Fruit fly (Drosophila melanogaster): ENCODE data around the gene EMC10.

dm6 chr3L:21533270-21533948 lies 40.5 kb upstream of the EMC10 start, which contains the start of gene Mkrn1:
- no peak for TF ChIP-seq Mnt (GFP tag; optimal IDR thresholded peaks at IDR 0.05)
- no peak for TF ChIP-seq Hr96 (GFP tag; optimal IDR thresholded peaks at IDR 0.05)
- TF ChIP-seq CG33017 (tag; optimal IDR thresholded peaks at IDR 0.05) = no peak
- TF ChIP-seq CG5204 (GFP tag; optimal IDR thresholded peaks at IDR 0.05) = no peak
- TF ChIP-seq CG7045 (GFP tag; optimal IDR thresholded peaks at IDR 0.05) = no peak
- TF ChIP-seq ovo (GFP tag; optimal IDR thresholded peaks at IDR 0.05) = no peak
- TF ChIP-seq Crg-1 (GFP tag; optimal IDR thresholded peaks at IDR 0.05) = no peak
- no peak for TF ChIP-seq pad (GFP tag; optimal IDR thresholded peaks at IDR 0.05)
- no peak for TF ChIP-seq CG7101 (tag; optimal IDR thresholded peaks at IDR 0.05)
- TF ChIP-seq cic (GFP tag; optimal IDR thresholded peaks at IDR 0.05) = no peak
- TF ChIP-seq kay (GFP tag; ENCODE audit: borderline replicate concordance) = no peak

All from whole organism, adult.